Worm (Caenorhabditis elegans) whole organism, midembryonic: ENCODE measurements around the gene T04H1.12.

Experiments used
- T22C8.4 ChIP-seq: fragments of 200-800 bp; sonication (Bioruptor generic); IDR thresholded peaks from 2 replicates; pipeline ENCODE4 v1.3.6; 2022; ENCODE audit warnings: missing genetic modification characterization, missing compliant biosample characterization
- cog-1 ChIP-seq: sonication (generic microtip); optimal IDR thresholded peaks from 2 replicates; lab custom pipeline; 2016; ENCODE audit warnings: missing genetic modification characterization, missing compliant biosample characterization
- flt-1 ChIP-seq: fragments of 200-800 bp; sonication (Bioruptor generic); IDR thresholded peaks from 2 replicates; pipeline ENCODE4 v1.3.6; 2022; ENCODE audit warnings: missing genetic modification characterization, missing compliant biosample characterization
- klf-2 ChIP-seq: fragments of 200-800 bp; sonication (Bioruptor generic); conservative IDR thresholded peaks from 2 replicates; pipeline ENCODE4 v1.3.6; 2022; ENCODE audit warnings: missing genetic modification reagents, missing genetic modification characterization, missing compliant biosample characterization
- med-1 ChIP-seq: sonication (generic microtip); optimal IDR thresholded peaks from 2 replicates; lab custom pipeline; 2017; ENCODE audit warnings: missing genetic modification characterization, mild to moderate bottlenecking, missing compliant biosample characterization, antibody characterized with exemption, missing genetic modification reagents; ENCODE audit not compliant: insufficient read depth
- ref-1 ChIP-seq: fragments of 200-800 bp; sonication (Bioruptor generic); conservative IDR thresholded peaks from 2 replicates; pipeline ENCODE4 v1.3.6; 2022; ENCODE audit warnings: missing genetic modification reagents, missing genetic modification characterization, missing compliant biosample characterization
- ztf-23 ChIP-seq: fragments of 200-800 bp; sonication (Bioruptor generic); IDR thresholded peaks from 2 replicates; pipeline ENCODE4 v1.3.6; 2022; ENCODE audit warnings: missing genetic modification reagents, missing genetic modification characterization, missing compliant biosample characterization
- ztf-29 ChIP-seq: fragments of 200-800 bp; sonication (Bioruptor generic); IDR thresholded peaks from 2 replicates; pipeline ENCODE4 v1.3.6; 2022; ENCODE audit warnings: missing genetic modification reagents, missing genetic modification characterization, missing compliant biosample characterization

ce11 chrV:12299244-12299766 is 43.9 kb downstream of the T04H1.12 start:
- TF ChIP-seq ref-1 (GFP tag; lab: Robert Waterston, UW) = no peak
- TF ChIP-seq flt-1 (GFP tag; lab: Robert Waterston, UW) = no peak
- TF ChIP-seq klf-2 (GFP tag; lab: Robert Waterston, UW) = no peak
- no peak for TF ChIP-seq med-1 (GFP tag; lab: Kevin White, UChicago)
- TF ChIP-seq ztf-29 = no peak
- no peak for TF ChIP-seq cog-1 (tag; lab: Kevin White, UChicago)
- TF ChIP-seq ztf-23 (GFP tag; lab: Robert Waterston, UW) = no peak
- TF ChIP-seq T22C8.4 (GFP tag; lab: Robert Waterston, UW) = no peak
